Worm (Caenorhabditis elegans) whole organism, L2 larva: Measurements from ENCODE around the gene C15B12.3.

Experiments
- C34F6.9 ChIP-seq: fragments of 150-350 bp; optimal IDR thresholded peaks from 2 replicates; lab custom pipeline; 2014; ENCODE audit warnings: missing biosample characterization, missing genetic modification characterization
- egl-27 ChIP-seq: sonication (generic microtip); optimal IDR thresholded peaks from 3 replicates; lab custom pipeline; 2017; ENCODE audit warnings: missing biosample characterization, missing genetic modification reagents, missing genetic modification characterization
- elt-1 ChIP-seq: fragments of 150-350 bp; optimal IDR thresholded peaks from 2 replicates; lab custom pipeline; 2014; ENCODE audit warnings: missing biosample characterization, missing genetic modification characterization
- nhr-237 ChIP-seq: fragments of 150-350 bp; optimal IDR thresholded peaks from 2 replicates; lab custom pipeline; 2014; ENCODE audit warnings: missing biosample characterization, missing genetic modification characterization

DNA sequence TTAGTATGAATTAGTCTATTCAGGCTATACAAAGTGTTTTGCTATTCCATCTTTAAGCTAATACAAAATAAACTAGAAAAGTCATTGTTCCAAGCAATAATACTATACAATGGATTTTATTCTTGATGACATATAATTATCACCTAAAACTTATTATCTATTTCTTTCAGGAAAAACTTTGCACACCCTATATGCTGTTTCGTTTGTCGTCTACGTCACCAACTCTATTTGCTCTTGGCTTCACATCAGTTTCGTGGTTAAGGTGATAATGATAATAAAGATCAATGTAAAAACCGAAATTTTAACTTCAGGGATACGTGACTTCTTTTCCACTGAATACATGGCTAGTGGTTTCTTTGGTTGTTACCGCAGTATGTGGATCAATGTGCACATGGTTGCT is 4.9 kb downstream of the C15B12.3 start:
- TF ChIP-seq egl-27 (tag; lab: Kevin White, UChicago) (no peak), elt-1 (no peak), nhr-237 (no peak), C34F6.9 (tag; lab: Kevin White, UChicago) (no peak)
